Fruit fly (Drosophila melanogaster) whole organism, embryonic: ENCODE measurements around the gene Gr5a.
A peak's percentile ranks its signal among the peaks of the same experiment; 100 is the strongest.

Experiments used
- ATbp ChIP-seq: fragments of 200-800 bp; sonication (Bioruptor generic); optimal IDR thresholded peaks from 2 replicates; lab custom pipeline; 2017; ENCODE audit warnings: missing biosample characterization, mild to moderate bottlenecking, missing genetic modification characterization, missing genetic modification reagents
- BtbVII ChIP-seq: fragments of 200-800 bp; sonication (Bioruptor generic); optimal IDR thresholded peaks from 3 replicates; lab custom pipeline; 2017; ENCODE audit warnings: missing biosample characterization, mild to moderate bottlenecking, missing genetic modification characterization
- CG10321 ChIP-seq: fragments of 200-800 bp; sonication (Bioruptor generic); IDR thresholded peaks from 2 replicates; pipeline ENCODE4 v1.3.6; 2022; ENCODE audit warnings: missing biosample characterization, missing genetic modification characterization
- CG11085 ChIP-seq: fragments of 200-800 bp; sonication (Bioruptor generic); IDR thresholded peaks from 2 replicates; pipeline ENCODE4 v1.3.6; 2022; ENCODE audit warnings: missing biosample characterization, missing genetic modification characterization
- CG11723 ChIP-seq: fragments of 200-800 bp; sonication (Bioruptor generic); optimal IDR thresholded peaks from 2 replicates; lab custom pipeline; 2017; ENCODE audit warnings: missing biosample characterization, mild to moderate bottlenecking, missing genetic modification characterization
- CG12236 ChIP-seq: fragments of 200-800 bp; sonication (Bioruptor generic); optimal IDR thresholded peaks from 2 replicates; lab custom pipeline; 2016; ENCODE audit warnings: missing biosample characterization, missing genetic modification characterization
- CG13287 ChIP-seq: fragments of 200-800 bp; sonication (Bioruptor generic); IDR thresholded peaks from 2 replicates; pipeline ENCODE4 v1.3.6; 2022; ENCODE audit warnings: missing biosample characterization, missing genetic modification characterization; ENCODE audit not compliant: partially characterized antibody
- CG14860 ChIP-seq: fragments of 200-800 bp; sonication (Bioruptor generic); IDR thresholded peaks from 3 replicates; pipeline ENCODE4 v1.3.6; 2022; ENCODE audit warnings: missing biosample characterization, missing genetic modification characterization; ENCODE audit not compliant: partially characterized antibody
- CG16779 ChIP-seq: fragments of 200-800 bp; sonication (Bioruptor generic); IDR thresholded peaks from 2 replicates; pipeline ENCODE4 v1.3.6; 2022; ENCODE audit warnings: missing biosample characterization, missing genetic modification characterization
- CG18011 ChIP-seq: fragments of 200-800 bp; sonication (Bioruptor generic); optimal IDR thresholded peaks from 2 replicates; lab custom pipeline; 2017; ENCODE audit warnings: missing biosample characterization, missing genetic modification characterization, mild to moderate bottlenecking, moderate library complexity, missing genotype
- CG1832 ChIP-seq: fragments of 200-800 bp; sonication (Bioruptor generic); optimal IDR thresholded peaks from 2 replicates; lab custom pipeline; 2017; ENCODE audit warnings: missing biosample characterization, mild to moderate bottlenecking, missing genetic modification characterization, inconsistent platforms
- CG30020 ChIP-seq: fragments of 200-800 bp; optimal IDR thresholded peaks from 2 replicates; lab custom pipeline; 2019; ENCODE audit warnings: missing biosample characterization, mild to moderate bottlenecking, missing genetic modification characterization, moderate library complexity
- CG4404 ChIP-seq: fragments of 200-800 bp; sonication (Bioruptor generic); IDR thresholded peaks from 2 replicates; pipeline ENCODE4 v1.3.6; 2022; ENCODE audit warnings: missing biosample characterization, missing genetic modification characterization
- CG7357 ChIP-seq: fragments of 200-800 bp; sonication (Bioruptor generic); IDR thresholded peaks from 3 replicates; pipeline ENCODE4 v1.3.6; 2022; ENCODE audit warnings: missing biosample characterization, missing genetic modification characterization
- CG9727 ChIP-seq: fragments of 200-800 bp; sonication (Bioruptor generic); optimal IDR thresholded peaks from 3 replicates; lab custom pipeline; 2017; ENCODE audit warnings: missing biosample characterization, mild to moderate bottlenecking, missing genetic modification characterization
- Chrac-16 ChIP-seq: fragments of 200-800 bp; sonication (Bioruptor generic); optimal IDR thresholded peaks from 3 replicates; lab custom pipeline; 2016; ENCODE audit warnings: missing biosample characterization, missing genetic modification characterization
- CoRest ChIP-seq: fragments of 200-800 bp; sonication (Bioruptor generic); optimal IDR thresholded peaks from 3 replicates; lab custom pipeline; 2018; ENCODE audit warnings: missing biosample characterization, mild to moderate bottlenecking, missing genetic modification characterization, moderate library complexity
- Dad ChIP-seq: fragments of 200-800 bp; sonication (Bioruptor generic); optimal IDR thresholded peaks from 3 replicates; lab custom pipeline; 2016; ENCODE audit warnings: missing biosample characterization, missing genetic modification characterization
- E2f1 ChIP-seq: fragments of 200-800 bp; sonication (Bioruptor generic); IDR thresholded peaks from 2 replicates; pipeline ENCODE4 v1.3.6; 2022; ENCODE audit warnings: missing biosample characterization, missing genetic modification characterization
- Ets65A ChIP-seq: fragments of 200-800 bp; sonication (Bioruptor generic); peaks from one replicate; lab custom pipeline; 2016; ENCODE audit warnings: missing biosample characterization, missing genetic modification characterization
- Fer2 ChIP-seq: fragments of 200-800 bp; sonication (Bioruptor generic); optimal IDR thresholded peaks from 2 replicates; lab custom pipeline; 2018; ENCODE audit warnings: missing biosample characterization, mild to moderate bottlenecking, missing genetic modification characterization, moderate library complexity
- Gug ChIP-seq: fragments of 200-800 bp; sonication (Bioruptor generic); IDR thresholded peaks from 4 replicates; pipeline ENCODE4 v1.3.6; 2022; ENCODE audit warnings: missing biosample characterization, missing genetic modification characterization
- HLH54F ChIP-seq: fragments of 200-800 bp; sonication (Bioruptor generic); optimal IDR thresholded peaks from 3 replicates; lab custom pipeline; 2016; ENCODE audit warnings: missing biosample characterization, missing genetic modification characterization
- Hr51 ChIP-seq, 2 experiments: fragments of 200-800 bp; sonication (Bioruptor generic); optimal IDR thresholded peaks; 2 replicates in 1 of 2; 3 replicates in 1 of 2; lab custom pipeline; 2016 to 2018; ENCODE audit warnings: missing biosample characterization in 2 of 2, missing genetic modification characterization in 2 of 2, mild to moderate bottlenecking in 1 of 2, moderate library complexity in 1 of 2
- Hsf ChIP-seq: fragments of 200-800 bp; sonication (Bioruptor generic); optimal IDR thresholded peaks from 3 replicates; lab custom pipeline; 2016; ENCODE audit warnings: missing biosample characterization, missing genetic modification characterization
- Nf-YB ChIP-seq: fragments of 200-800 bp; sonication (Bioruptor generic); optimal IDR thresholded peaks from 3 replicates; lab custom pipeline; 2019; ENCODE audit warnings: missing biosample characterization, mild to moderate bottlenecking, missing genetic modification characterization, moderate library complexity
- Oaz ChIP-seq: fragments of 200-800 bp; sonication (Bioruptor generic); IDR thresholded peaks from 2 replicates; pipeline ENCODE4 v1.3.6; 2022; ENCODE audit warnings: missing biosample characterization, missing genetic modification characterization
- Opbp ChIP-seq: fragments of 200-800 bp; sonication (Bioruptor generic); IDR thresholded peaks from 3 replicates; pipeline ENCODE4 v1.3.6; 2022; ENCODE audit warnings: missing biosample characterization, missing genetic modification characterization; ENCODE audit not compliant: partially characterized antibody
- Sin3A ChIP-seq: fragments of >200 bp; optimal IDR thresholded peaks from 2 replicates; lab custom pipeline; 2018
- Sox100B ChIP-seq: fragments of 200-800 bp; sonication (Bioruptor generic); optimal IDR thresholded peaks from 3 replicates; lab custom pipeline; 2018; ENCODE audit warnings: missing biosample characterization, mild to moderate bottlenecking, missing genetic modification characterization
- Trl ChIP-seq, 3 experiments: fragments of >200 bp in 2 of 3; fragments of 200-800 bp in 1 of 3; sonication (Bioruptor generic) in 1 of 3; optimal IDR thresholded peaks; 2 replicates in 1 of 3; 3 replicates in 2 of 3; lab custom pipeline; 2016 to 2017; ENCODE audit warnings: missing biosample characterization in 1 of 3, missing genetic modification characterization in 1 of 3
- bbx ChIP-seq: fragments of 200-800 bp; sonication (Bioruptor generic); IDR thresholded peaks from 2 replicates; pipeline ENCODE4 v1.3.6; 2022; ENCODE audit warnings: missing biosample characterization, missing genetic modification characterization; ENCODE audit not compliant: partially characterized antibody
- bcd ChIP-seq: fragments of 200-800 bp; sonication (Bioruptor generic); optimal IDR thresholded peaks from 2 replicates; lab custom pipeline; 2017; ENCODE audit warnings: missing biosample characterization, mild to moderate bottlenecking, missing genetic modification characterization
- da ChIP-seq: fragments of 200-800 bp; sonication (Bioruptor generic); optimal IDR thresholded peaks from 2 replicates; lab custom pipeline; 2016; ENCODE audit warnings: missing biosample characterization, missing genetic modification characterization
- dysf ChIP-seq: fragments of 200-800 bp; sonication (Bioruptor generic); IDR thresholded peaks from 3 replicates; pipeline ENCODE4 v1.3.6; 2022; ENCODE audit warnings: missing biosample characterization, missing genetic modification characterization
- en ChIP-seq: fragments of 200-800 bp; sonication (Bioruptor generic); optimal IDR thresholded peaks from 2 replicates; lab custom pipeline; 2016; ENCODE audit warnings: missing biosample characterization, missing genetic modification characterization
- fu2 ChIP-seq: fragments of 200-800 bp; sonication (Bioruptor generic); optimal IDR thresholded peaks from 2 replicates; lab custom pipeline; 2016; ENCODE audit warnings: missing biosample characterization, missing genetic modification characterization
- hkb ChIP-seq, 2 experiments: fragments of 200-800 bp in 1 of 2; fragments of >200 bp in 1 of 2; sonication (Bioruptor generic) in 1 of 2; IDR thresholded peaks in 1 of 2; optimal IDR thresholded peaks in 1 of 2; 2 replicates each; pipeline versions ENCODE4 v1.3.6 to Lab custom; 2017 to 2022; ENCODE audit warnings: missing biosample characterization in 1 of 2, missing genetic modification characterization in 1 of 2
- kni ChIP-seq: fragments of 200-800 bp; sonication (Bioruptor generic); optimal IDR thresholded peaks from 3 replicates; lab custom pipeline; 2017; ENCODE audit warnings: mild to moderate bottlenecking, missing biosample characterization, missing genetic modification reagents, missing genetic modification characterization
- nerfin-2 ChIP-seq: fragments of 200-800 bp; sonication (Bioruptor generic); IDR thresholded peaks from 2 replicates; pipeline ENCODE4 v1.3.6; 2022; ENCODE audit warnings: missing biosample characterization, missing genetic modification characterization; ENCODE audit not compliant: partially characterized antibody
- pan ChIP-seq, 4 experiments: fragments of >200 bp in 3 of 4; fragments of 200-800 bp in 1 of 4; sonication (Bioruptor generic) in 1 of 4; optimal IDR thresholded peaks in 3 of 4; IDR thresholded peaks in 1 of 4; 2 replicates each; pipeline versions ENCODE4 v1.3.6 to Lab custom; 2017 to 2022; ENCODE audit warnings: missing biosample characterization in 2 of 4, missing genetic modification characterization in 2 of 4, mixed read lengths in 1 of 4
- peb ChIP-seq: fragments of 200-800 bp; sonication (Bioruptor generic); IDR thresholded peaks from 2 replicates; pipeline ENCODE4 v1.3.6; 2022; ENCODE audit warnings: missing biosample characterization, missing genetic modification characterization
- pzg ChIP-seq: fragments of 200-800 bp; sonication (Bioruptor generic); optimal IDR thresholded peaks from 3 replicates; lab custom pipeline; 2018; ENCODE audit warnings: missing biosample characterization, mild to moderate bottlenecking, missing genetic modification characterization, moderate library complexity
- sug ChIP-seq: fragments of 200-800 bp; optimal IDR thresholded peaks from 2 replicates; lab custom pipeline; 2019; ENCODE audit warnings: missing biosample characterization, mild to moderate bottlenecking, missing genetic modification characterization, moderate library complexity
- tin ChIP-seq: fragments of 200-800 bp; sonication (Bioruptor generic); optimal IDR thresholded peaks from 3 replicates; lab custom pipeline; 2016; ENCODE audit warnings: missing biosample characterization, missing genetic modification characterization
- zen ChIP-seq: fragments of 200-800 bp; sonication (Bioruptor generic); optimal IDR thresholded peaks from 3 replicates; lab custom pipeline; 2018; ENCODE audit warnings: missing biosample characterization, mild to moderate bottlenecking, missing genetic modification characterization, moderate library complexity
- zfh2 ChIP-seq: fragments of 200-800 bp; sonication (Bioruptor generic); optimal IDR thresholded peaks from 2 replicates; lab custom pipeline; 2016; ENCODE audit warnings: missing biosample characterization, missing genetic modification characterization

The Gr5a gene

DNA sequence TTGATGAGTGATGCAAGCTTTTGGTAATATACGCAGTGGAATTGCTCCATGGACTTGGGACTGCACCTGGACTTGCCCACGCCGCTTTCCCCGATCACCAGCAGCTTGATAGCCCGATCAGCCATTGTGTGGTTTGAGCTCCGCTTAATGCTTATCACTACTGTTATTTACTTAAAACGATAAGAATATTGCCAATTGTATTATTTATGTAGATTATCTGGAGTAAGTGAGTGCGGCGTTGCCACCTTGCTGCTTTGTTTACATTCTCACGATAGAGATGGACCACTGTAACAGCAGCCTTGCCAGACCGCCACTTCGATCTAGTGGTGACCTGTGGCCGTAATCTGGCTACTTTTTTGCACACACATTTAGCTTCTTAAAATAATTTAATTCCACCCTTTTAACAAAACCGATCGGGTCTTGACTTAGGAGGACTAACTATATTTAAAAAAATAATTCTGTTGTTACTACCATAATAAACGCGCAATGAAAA, 8.8 kb upstream of the Gr5a start, which contains the start of gene Rab18 (continued):
- TF ChIP-seq pan (optimal IDR thresholded peaks at IDR 0.05; lab: Kevin White, UChicago) (no peak), pan (GFP tag; optimal IDR thresholded peaks at IDR 0.05 in 1 of 2, IDR thresholded peaks at IDR 0.05 in 1 of 2) (peak in 1 of 2 experiments; percentile 53), da (no peak), tin (GFP tag; lab: Kevin White, UChicago) (peak; percentile 45), CG16779 (no peak), Chrac-16 (GFP tag; lab: Kevin White, UChicago) (peak; percentile 37), fu2 (GFP tag; lab: Kevin White, UChicago) (peak; percentile 20), Hr51 (GFP tag; optimal IDR thresholded peaks at IDR 0.05; lab: Kevin White, UChicago) (peak in 1 of 2 experiments; percentile 21), Opbp (GFP tag; lab: Robert Waterston, UW) (peak; percentile 59; the same call in 1 of the 3 replicates), CG30020 (peak; percentile 11), CG12236 (GFP tag; lab: Kevin White, UChicago) (no peak), CoRest (tag; lab: Kevin White, UChicago) (peak; percentile 35), Trl (optimal IDR thresholded peaks at IDR 0.05; lab: Kevin White, UChicago) (no peak), Trl (GFP tag; optimal IDR thresholded peaks at IDR 0.05; lab: Kevin White, UChicago) (peak; percentile 43), kni (GFP tag; lab: Kevin White, UChicago) (peak; percentile 55), nerfin-2 (GFP tag; lab: Robert Waterston, UW) (no peak), Gug (GFP tag; lab: Robert Waterston, UW) (peak; percentile 70; the same call in 3 of the 4 replicates), zen (tag; lab: Kevin White, UChicago) (peak; percentile 18), sug (peak; percentile 16), Sin3A (lab: Kevin White, UChicago) (peak; percentile 3), en (GFP tag; lab: Kevin White, UChicago) (no peak), Ets65A (GFP tag; lab: Kevin White, UChicago) (peak; percentile 94), CG4404 (peak; percentile 20; the same call in 1 of the 2 replicates), HLH54F (peak; percentile 46), CG14860 (GFP tag; lab: Robert Waterston, UW) (0 out of 3 replicates have a peak, but pooled peaks have one; percentile 40), Hsf (GFP tag; lab: Kevin White, UChicago) (peak; percentile 27), zfh2 (GFP tag; lab: Kevin White, UChicago) (peak; percentile 44), CG11723 (GFP tag; lab: Kevin White, UChicago) (no peak), CG11085 (GFP tag; lab: Robert Waterston, UW) (peak; percentile 23; the same call in 1 of the 2 replicates), CG13287 (peak; percentile 41), CG1832 (GFP tag; lab: Kevin White, UChicago) (no peak), bbx (peak; percentile 57), dysf (GFP tag; lab: Robert Waterston, UW) (0 out of 3 replicates have a peak, but pooled peaks have one; percentile 33), pzg (GFP tag; lab: Kevin White, UChicago) (peak; percentile 62)

DNA sequence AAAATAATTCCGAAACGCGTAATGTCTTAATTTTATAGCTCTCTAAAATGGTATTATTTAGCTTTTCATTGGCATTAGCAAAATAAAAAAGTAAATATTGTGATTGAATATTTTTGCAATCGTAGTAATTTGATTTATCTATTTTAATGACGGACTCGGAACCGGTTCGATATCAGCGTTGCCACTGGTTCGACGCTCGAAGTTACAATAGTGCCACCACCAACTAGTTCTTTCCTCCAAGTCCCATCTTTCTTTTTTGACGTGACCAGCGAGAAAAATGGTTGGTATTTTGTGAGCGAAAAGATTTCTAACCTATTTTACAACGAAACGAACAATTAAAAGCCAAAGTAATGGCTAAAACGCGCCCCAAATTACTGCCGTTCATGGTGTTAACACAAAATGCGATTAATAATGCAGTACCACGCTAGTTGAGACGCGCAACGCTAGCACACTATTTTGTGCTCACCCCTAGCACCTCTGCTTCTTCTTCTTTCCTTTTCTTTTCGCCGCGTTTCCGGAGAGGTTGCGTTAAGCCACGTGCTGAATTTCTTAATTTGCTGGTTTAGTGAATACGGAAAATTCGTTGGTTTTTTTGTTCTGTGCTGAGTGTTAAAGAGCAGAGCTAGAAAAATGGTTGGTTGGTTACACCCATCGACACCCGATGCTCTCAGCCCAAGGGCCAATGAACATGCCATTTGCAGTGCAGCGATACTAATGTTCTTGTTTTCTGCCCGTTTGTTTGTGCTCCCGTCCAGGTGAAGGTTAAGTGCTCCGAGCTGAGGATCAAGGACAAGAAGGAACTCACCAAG, 8.0 kb upstream of the Gr5a start, which contains the start of gene RpL35:
Gene RpL35, plus strand, starts transcription at position 159 of the 809 bp plus-strand sequence.
- TF ChIP-seq CG7357 (GFP tag; lab: Robert Waterston, UW) (no peak), CG18011 (GFP tag; lab: Kevin White, UChicago) (peak; percentile 21), bcd (GFP tag; lab: Kevin White, UChicago) (peak; percentile 21), CG10321 (no peak), CG9727 (GFP tag; lab: Kevin White, UChicago) (peak; percentile 50), ATbp (GFP tag; lab: Kevin White, UChicago) (peak; percentile 30), CG14860 (GFP tag; lab: Robert Waterston, UW) (no peak), Sox100B (no peak), BtbVII (GFP tag; lab: Kevin White, UChicago) (peak; percentile 73), Oaz (no peak), Nf-YB (peak; percentile 6), Fer2 (tag; lab: Kevin White, UChicago) (peak; percentile 9), E2f1 (GFP tag; lab: Robert Waterston, UW) (0 out of 2 replicates have a peak, but pooled peaks have one; percentile 22), hkb (optimal IDR thresholded peaks at IDR 0.05; lab: Kevin White, UChicago) (no peak), hkb (GFP tag; IDR thresholded peaks at IDR 0.05; lab: Robert Waterston, UW) (peak; percentile 35; the same call in 1 of the 2 replicates), peb (GFP tag; lab: Robert Waterston, UW) (0 out of 2 replicates have a peak, but pooled peaks have one; percentile 7), Dad (GFP tag; lab: Kevin White, UChicago) (peak; percentile 33)
